Worm (Caenorhabditis elegans) whole organism, L1 larva: Measurements from ENCODE around the gene R52.4.

Experiments
- C04F5.9 ChIP-seq: sonication (generic microtip); optimal IDR thresholded peaks from 2 replicates; lab custom pipeline; 2016; ENCODE audit warnings: missing genetic modification characterization, missing compliant biosample characterization
- C16A3.4 ChIP-seq: fragments of 150-350 bp; optimal IDR thresholded peaks from 2 replicates; lab custom pipeline; 2014; ENCODE audit warnings: missing biosample characterization, missing genetic modification characterization
- F16B12.6 ChIP-seq: fragments of 150-350 bp; optimal IDR thresholded peaks from 2 replicates; lab custom pipeline; 2014; ENCODE audit warnings: missing biosample characterization, missing genetic modification characterization
- Y116A8C.19 ChIP-seq: sonication (generic microtip); optimal IDR thresholded peaks from 2 replicates; lab custom pipeline; 2016; ENCODE audit warnings: missing compliant biosample characterization, missing genetic modification characterization, borderline replicate concordance
- aha-1 ChIP-seq: fragments of 150-350 bp; optimal IDR thresholded peaks from 2 replicates; lab custom pipeline; 2014; ENCODE audit warnings: missing biosample characterization, missing genetic modification characterization
- aly-2 ChIP-seq: fragments of 150-350 bp; optimal IDR thresholded peaks from 2 replicates; lab custom pipeline; 2014; ENCODE audit warnings: missing biosample characterization, missing genetic modification characterization
- ama-1 ChIP-seq: fragments of 150-350 bp; optimal IDR thresholded peaks from 2 replicates; lab custom pipeline; 2014
- blmp-1 ChIP-seq: fragments of 150-350 bp; optimal IDR thresholded peaks from 2 replicates; lab custom pipeline; 2014; ENCODE audit warnings: missing biosample characterization, missing genetic modification characterization
- ceh-63 ChIP-seq: fragments of 200-800 bp; sonication (Bioruptor generic); optimal IDR thresholded peaks from 2 replicates; lab custom pipeline; 2018; ENCODE audit warnings: mild to moderate bottlenecking, missing genetic modification characterization, missing compliant biosample characterization
- ceh-8 ChIP-seq: fragments of 200-800 bp; sonication (Bioruptor generic); optimal IDR thresholded peaks from 2 replicates; lab custom pipeline; 2018; ENCODE audit warnings: mild to moderate bottlenecking, missing genetic modification characterization, moderate library complexity, missing compliant biosample characterization
- ceh-82 ChIP-seq, 3 experiments: fragments of 150-350 bp in 1 of 3; sonication (generic microtip) in 2 of 3; optimal IDR thresholded peaks; 2 replicates each; lab custom pipeline; 2014 to 2017; ENCODE audit warnings: missing biosample characterization in 3 of 3, missing genetic modification characterization in 3 of 3
- ceh-88 ChIP-seq: fragments of 200-800 bp; sonication (Bioruptor generic); IDR thresholded peaks from 2 replicates; pipeline ENCODE4 v1.3.6; 2022; ENCODE audit warnings: missing genetic modification characterization, missing compliant biosample characterization
- ceh-90 ChIP-seq: sonication (generic microtip); optimal IDR thresholded peaks from 2 replicates; lab custom pipeline; 2016; ENCODE audit warnings: missing genetic modification characterization, missing compliant biosample characterization
- dsc-1 ChIP-seq: sonication (generic microtip); optimal IDR thresholded peaks from 2 replicates; lab custom pipeline; 2016; ENCODE audit warnings: mild to moderate bottlenecking, missing genetic modification characterization, missing compliant biosample characterization
- egl-27 ChIP-seq, 2 experiments: fragments of 150-350 bp in 1 of 2; sonication (generic microtip); optimal IDR thresholded peaks; 3 replicates each; lab custom pipeline; 2017 to 2018; ENCODE audit warnings: missing biosample characterization in 2 of 2, missing genetic modification characterization in 2 of 2, missing genetic modification reagents in 2 of 2
- elt-2 ChIP-seq: sonication (generic microtip); optimal IDR thresholded peaks from 2 replicates; lab custom pipeline; 2016; ENCODE audit warnings: missing genetic modification characterization, mild to moderate bottlenecking, inconsistent platforms, missing compliant biosample characterization, missing genetic modification reagents
- ets-5 ChIP-seq: fragments of 200-800 bp; sonication (Bioruptor generic); IDR thresholded peaks from 2 replicates; pipeline ENCODE4 v1.3.6; 2022; ENCODE audit warnings: missing genetic modification characterization, missing compliant biosample characterization
- fkh-8 ChIP-seq: sonication (generic microtip); optimal IDR thresholded peaks from 2 replicates; lab custom pipeline; 2016; ENCODE audit warnings: mild to moderate bottlenecking, missing genetic modification characterization, missing compliant biosample characterization
- fos-1 ChIP-seq: fragments of 150-350 bp; optimal IDR thresholded peaks from 2 replicates; lab custom pipeline; 2014; ENCODE audit warnings: missing biosample characterization, missing genetic modification characterization
- hlh-17 ChIP-seq: fragments of 200-800 bp; sonication (Bioruptor generic); optimal IDR thresholded peaks from 2 replicates; lab custom pipeline; 2018; ENCODE audit warnings: missing genetic modification characterization, mild to moderate bottlenecking, missing compliant biosample characterization, moderate library complexity, borderline replicate concordance
- hlh-4 ChIP-seq: sonication (generic microtip); optimal IDR thresholded peaks from 2 replicates; lab custom pipeline; 2016; ENCODE audit warnings: mild to moderate bottlenecking, missing genetic modification characterization, missing compliant biosample characterization
- hpl-2 ChIP-seq: fragments of 150-350 bp; optimal IDR thresholded peaks from 2 replicates; lab custom pipeline; 2014; ENCODE audit warnings: missing biosample characterization, missing genetic modification reagents, missing genetic modification characterization
- irx-1 ChIP-seq: sonication (generic microtip); optimal IDR thresholded peaks from 2 replicates; lab custom pipeline; 2016; ENCODE audit warnings: missing genetic modification characterization, missing compliant biosample characterization
- jun-1 ChIP-seq: fragments of 150-350 bp; optimal IDR thresholded peaks from 2 replicates; lab custom pipeline; 2014; ENCODE audit warnings: missing biosample characterization, missing genetic modification reagents, missing genetic modification characterization
- lin-15B ChIP-seq: fragments of 150-350 bp; sonication (generic microtip); optimal IDR thresholded peaks from 3 replicates; lab custom pipeline; 2014; ENCODE audit warnings: missing biosample characterization, missing genetic modification characterization
- lin-35 ChIP-seq, 2 experiments: fragments of 150-350 bp; optimal IDR thresholded peaks; 2 replicates each; lab custom pipeline; 2014; ENCODE audit warnings: missing biosample characterization in 2 of 2, missing genetic modification characterization in 2 of 2, missing genetic modification reagents in 2 of 2
- lsy-2 ChIP-seq, 2 experiments: fragments of 150-350 bp; optimal IDR thresholded peaks; 2 replicates each; lab custom pipeline; 2014; ENCODE audit warnings: missing biosample characterization in 2 of 2, missing genetic modification characterization in 2 of 2
- mdl-1 ChIP-seq, 2 experiments: fragments of 150-350 bp; optimal IDR thresholded peaks; 2 replicates each; lab custom pipeline; 2014 to 2017; ENCODE audit warnings: missing biosample characterization in 2 of 2, missing genetic modification characterization in 2 of 2, inconsistent platforms in 1 of 2
- mef-2 ChIP-seq: fragments of 150-350 bp; optimal IDR thresholded peaks from 2 replicates; lab custom pipeline; 2014; ENCODE audit warnings: missing biosample characterization, missing genetic modification characterization
- nhr-12 ChIP-seq: sonication (generic microtip); optimal IDR thresholded peaks from 2 replicates; lab custom pipeline; 2017; ENCODE audit warnings: missing biosample characterization, missing genetic modification characterization
- nhr-19 ChIP-seq: fragments of 200-800 bp; sonication (Bioruptor generic); conservative IDR thresholded peaks from 2 replicates; pipeline ENCODE4 v1.3.6; 2022; ENCODE audit warnings: missing genetic modification characterization, missing compliant biosample characterization
- nhr-20 ChIP-seq: sonication (generic microtip); optimal IDR thresholded peaks from 2 replicates; lab custom pipeline; 2016; ENCODE audit warnings: mild to moderate bottlenecking, missing genetic modification characterization, missing compliant biosample characterization
- nhr-237 ChIP-seq: fragments of 150-350 bp; optimal IDR thresholded peaks from 2 replicates; lab custom pipeline; 2014; ENCODE audit warnings: missing biosample characterization, missing genetic modification characterization
- nhr-47 ChIP-seq: sonication (generic microtip); optimal IDR thresholded peaks from 2 replicates; lab custom pipeline; 2016; ENCODE audit warnings: mild to moderate bottlenecking, missing genetic modification characterization, moderate library complexity, missing compliant biosample characterization
- nhr-71 ChIP-seq: sonication (generic microtip); optimal IDR thresholded peaks from 2 replicates; lab custom pipeline; 2016; ENCODE audit warnings: mild to moderate bottlenecking, missing genetic modification characterization, moderate library complexity, missing compliant biosample characterization
- nhr-84 ChIP-seq: sonication (generic microtip); optimal IDR thresholded peaks from 2 replicates; lab custom pipeline; 2017; ENCODE audit warnings: missing biosample characterization, missing genetic modification characterization
- nhr-90 ChIP-seq: sonication (generic microtip); optimal IDR thresholded peaks from 2 replicates; lab custom pipeline; 2016; ENCODE audit warnings: mild to moderate bottlenecking, missing genetic modification characterization, missing compliant biosample characterization; ENCODE audit not compliant: poor library complexity
- pag-3 ChIP-seq: sonication (generic microtip); optimal IDR thresholded peaks from 2 replicates; lab custom pipeline; 2017; ENCODE audit warnings: missing genetic modification characterization, mild to moderate bottlenecking, missing compliant biosample characterization, antibody characterized with exemption, borderline replicate concordance; ENCODE audit not compliant: insufficient read depth
- pax-3 ChIP-seq: fragments of 200-800 bp; sonication (Bioruptor generic); optimal IDR thresholded peaks from 2 replicates; lab custom pipeline; 2018; ENCODE audit warnings: mild to moderate bottlenecking, missing genetic modification characterization, moderate library complexity, missing compliant biosample characterization
- pqm-1 ChIP-seq: sonication (generic microtip); optimal IDR thresholded peaks from 3 replicates; lab custom pipeline; 2017; ENCODE audit warnings: missing biosample characterization, missing genetic modification characterization
- rnt-1 ChIP-seq: sonication (generic microtip); optimal IDR thresholded peaks from 2 replicates; lab custom pipeline; 2016; ENCODE audit warnings: mild to moderate bottlenecking, missing genetic modification characterization, moderate library complexity, missing compliant biosample characterization
- skn-1 ChIP-seq: fragments of 150-350 bp; optimal IDR thresholded peaks from 2 replicates; lab custom pipeline; 2014; ENCODE audit warnings: missing biosample characterization, missing genetic modification characterization
- snu-23 ChIP-seq: sonication (generic microtip); optimal IDR thresholded peaks from 2 replicates; lab custom pipeline; 2016; ENCODE audit warnings: missing genetic modification characterization, missing compliant biosample characterization
- sptf-1 ChIP-seq: fragments of 150-350 bp; optimal IDR thresholded peaks from 2 replicates; lab custom pipeline; 2014; ENCODE audit warnings: missing biosample characterization, missing genetic modification characterization
- swsn-7 ChIP-seq: sonication (generic microtip); optimal IDR thresholded peaks from 2 replicates; lab custom pipeline; 2016; ENCODE audit warnings: missing genetic modification characterization, missing compliant biosample characterization
- tbx-2 ChIP-seq: sonication (generic microtip); optimal IDR thresholded peaks from 2 replicates; lab custom pipeline; 2016; ENCODE audit warnings: missing genetic modification characterization, missing compliant biosample characterization
- unc-130 ChIP-seq: fragments of 150-350 bp; optimal IDR thresholded peaks from 2 replicates; lab custom pipeline; 2017; ENCODE audit warnings: missing biosample characterization, missing genetic modification characterization, inconsistent platforms
- unc-30 ChIP-seq: sonication (generic microtip); optimal IDR thresholded peaks from 2 replicates; lab custom pipeline; 2017; ENCODE audit warnings: missing biosample characterization, missing genetic modification characterization
- unc-62 ChIP-seq: fragments of 150-350 bp; optimal IDR thresholded peaks from 2 replicates; lab custom pipeline; 2014; ENCODE audit warnings: missing biosample characterization, missing genetic modification reagents, missing genetic modification characterization
- unc-86 ChIP-seq: sonication (generic microtip); optimal IDR thresholded peaks from 2 replicates; lab custom pipeline; 2016; ENCODE audit warnings: missing genetic modification characterization, missing compliant biosample characterization
- zag-1 ChIP-seq: fragments of 150-350 bp; optimal IDR thresholded peaks from 2 replicates; lab custom pipeline; 2014; ENCODE audit warnings: missing biosample characterization, missing genetic modification characterization

The R52.4 gene

ce11 chrII:2063989-2064388 lies 44.2 kb downstream of the R52.4 start, which contains the start of gene F07E5.13:
TSS of gene F07E5.13 (minus strand) at chrII:2064089.
- TF ChIP-seq zag-1 (tag; lab: Kevin White, UChicago) (no peak), nhr-20 (tag; lab: Kevin White, UChicago) (no peak), blmp-1 (tag; lab: Kevin White, UChicago) (no peak), nhr-71 (tag; lab: Kevin White, UChicago) (no peak), nhr-90 (tag; lab: Kevin White, UChicago) (no peak), nhr-237 (tag; lab: Kevin White, UChicago) (no peak)

ce11 chrII:2058985-2059384 lies 49.2 kb downstream of the R52.4 start, which contains the start of gene F07E5.5:
TSS of gene F07E5.5 (minus strand) at chrII:2059070.
- TF ChIP-seq aha-1 (no peak), C04F5.9 (tag; lab: Kevin White, UChicago) (no peak), nhr-237 (tag; lab: Kevin White, UChicago) (no peak), mdl-1 (tag; optimal IDR thresholded peaks at IDR 0.05; lab: Kevin White, UChicago) (peak in 1 of 2 experiments; percentile 14), fkh-8 (tag; lab: Kevin White, UChicago) (peak; percentile 43), ets-5 (GFP tag; lab: Robert Waterston, UW) (no peak), unc-62 (no peak), hpl-2 (GFP tag; lab: Kevin White, UChicago) (no peak), irx-1 (no peak), nhr-47 (tag; lab: Kevin White, UChicago) (no peak), pax-3 (no peak), C16A3.4 (tag; lab: Kevin White, UChicago) (peak; percentile 46), ceh-82 (tag; optimal IDR thresholded peaks at IDR 0.05; lab: Kevin White, UChicago) (peak; percentile 19 to 66 (median 64)), elt-2 (tag; lab: Kevin White, UChicago) (peak; percentile 28), swsn-7 (tag; lab: Kevin White, UChicago) (peak; percentile 51), zag-1 (tag; lab: Kevin White, UChicago) (no peak), ceh-88 (GFP tag; lab: Robert Waterston, UW) (no peak), ama-1 (no peak), Y116A8C.19 (tag; lab: Kevin White, UChicago) (no peak), nhr-19 (GFP tag; lab: Robert Waterston, UW) (peak; percentile 49), egl-27 (tag; optimal IDR thresholded peaks at IDR 0.05; lab: Kevin White, UChicago) (no peak), unc-130 (peak; percentile 79), rnt-1 (tag; lab: Kevin White, UChicago) (no peak), tbx-2 (tag; lab: Kevin White, UChicago) (no peak), ceh-90 (tag; lab: Kevin White, UChicago) (no peak), nhr-20 (tag; lab: Kevin White, UChicago) (no peak), ceh-8 (GFP tag; lab: Kevin White, UChicago) (no peak), dsc-1 (tag; lab: Kevin White, UChicago) (no peak), nhr-71 (tag; lab: Kevin White, UChicago) (no peak), mef-2 (tag; lab: Kevin White, UChicago) (no peak), fos-1 (no peak), pqm-1 (tag; lab: Kevin White, UChicago) (no peak), hlh-17 (GFP tag; lab: Kevin White, UChicago) (no peak), lin-35 (GFP tag; optimal IDR thresholded peaks at IDR 0.05; lab: Kevin White, UChicago) (peak; percentile 61 to 77), unc-30 (tag; lab: Kevin White, UChicago) (no peak), nhr-84 (no peak), unc-86 (tag; lab: Kevin White, UChicago) (peak; percentile 10), lsy-2 (tag; optimal IDR thresholded peaks at IDR 0.05; lab: Kevin White, UChicago) (peak; percentile 96 to 98), hlh-4 (tag; lab: Kevin White, UChicago) (no peak), lin-15B (peak; percentile 41), pag-3 (tag; lab: Kevin White, UChicago) (no peak), F16B12.6 (peak; percentile 91), jun-1 (tag; lab: Kevin White, UChicago) (no peak), aly-2 (tag; lab: Kevin White, UChicago) (no peak), ceh-63 (GFP tag; lab: Kevin White, UChicago) (no peak), skn-1 (tag; lab: Kevin White, UChicago) (peak; percentile 55), nhr-12 (no peak), sptf-1 (tag; lab: Kevin White, UChicago) (no peak), snu-23 (GFP tag; lab: Kevin White, UChicago) (no peak)
